Fruit fly (Drosophila melanogaster) whole organism, embryonic: ENCODE data around the gene CG4461.

Experiments
- CG10543 ChIP-seq: fragments of 200-800 bp; sonication (Bioruptor generic); optimal IDR thresholded peaks from 3 replicates; lab custom pipeline; 2017; ENCODE audit warnings: missing biosample characterization, mild to moderate bottlenecking, missing genetic modification characterization, moderate library complexity
- CG11247 ChIP-seq: fragments of 200-800 bp; sonication (Bioruptor generic); IDR thresholded peaks from 2 replicates; pipeline ENCODE4 v1.3.6; 2022; ENCODE audit warnings: missing biosample characterization, missing genetic modification characterization
- CG11723 ChIP-seq: fragments of 200-800 bp; sonication (Bioruptor generic); optimal IDR thresholded peaks from 2 replicates; lab custom pipeline; 2017; ENCODE audit warnings: missing biosample characterization, mild to moderate bottlenecking, missing genetic modification characterization
- CG12299 ChIP-seq: fragments of 200-800 bp; sonication (Bioruptor generic); optimal IDR thresholded peaks from 2 replicates; lab custom pipeline; 2018; ENCODE audit warnings: missing biosample characterization, mild to moderate bottlenecking, missing genetic modification characterization
- CG12769 ChIP-seq: fragments of 200-800 bp; sonication (Bioruptor generic); optimal IDR thresholded peaks from 2 replicates; lab custom pipeline; 2019; ENCODE audit warnings: missing biosample characterization, mild to moderate bottlenecking, missing genetic modification characterization, moderate library complexity
- CG13775 ChIP-seq: fragments of 200-800 bp; sonication (Bioruptor generic); optimal IDR thresholded peaks from 3 replicates; lab custom pipeline; 2017; ENCODE audit warnings: missing biosample characterization, mild to moderate bottlenecking, missing genetic modification characterization
- CG14965 ChIP-seq: fragments of 200-800 bp; sonication (Bioruptor generic); optimal IDR thresholded peaks from 2 replicates; lab custom pipeline; 2016; ENCODE audit warnings: missing biosample characterization, missing genetic modification characterization, borderline replicate concordance
- CG16815 ChIP-seq: fragments of 200-800 bp; sonication (Bioruptor generic); optimal IDR thresholded peaks from 3 replicates; lab custom pipeline; 2017; ENCODE audit warnings: missing biosample characterization, mild to moderate bottlenecking, missing genetic modification characterization
- CG17361 ChIP-seq: fragments of 200-800 bp; sonication (Bioruptor generic); IDR thresholded peaks from 3 replicates; pipeline ENCODE4 v1.3.6; 2022; ENCODE audit warnings: missing biosample characterization, missing genetic modification characterization
- CG17385 ChIP-seq: fragments of 200-800 bp; sonication (Bioruptor generic); optimal IDR thresholded peaks from 3 replicates; lab custom pipeline; 2018; ENCODE audit warnings: missing biosample characterization, mild to moderate bottlenecking, missing genetic modification characterization
- CG17829 ChIP-seq: fragments of 200-800 bp; optimal IDR thresholded peaks from 2 replicates; lab custom pipeline; 2019; ENCODE audit warnings: missing biosample characterization, mild to moderate bottlenecking, missing genetic modification characterization, moderate library complexity
- CG17912 ChIP-seq: fragments of 200-800 bp; sonication (Bioruptor generic); optimal IDR thresholded peaks from 2 replicates; lab custom pipeline; 2018; ENCODE audit warnings: missing biosample characterization, mild to moderate bottlenecking, missing genetic modification characterization
- CG18764 ChIP-seq: fragments of 200-800 bp; sonication (Bioruptor generic); optimal IDR thresholded peaks from 3 replicates; lab custom pipeline; 2016; ENCODE audit warnings: missing biosample characterization, missing genetic modification characterization
- CG2199 ChIP-seq: fragments of 200-800 bp; sonication (Bioruptor generic); IDR thresholded peaks from 3 replicates; pipeline ENCODE4 v1.3.6; 2022; ENCODE audit warnings: missing biosample characterization, missing genetic modification characterization
- CG2712 ChIP-seq: fragments of 200-800 bp; optimal IDR thresholded peaks from 3 replicates; lab custom pipeline; 2019; ENCODE audit warnings: missing biosample characterization, mild to moderate bottlenecking, missing genetic modification characterization, moderate library complexity
- CG33557 ChIP-seq: fragments of 200-800 bp; sonication (Bioruptor generic); optimal IDR thresholded peaks from 2 replicates; lab custom pipeline; 2019; ENCODE audit warnings: missing biosample characterization, mild to moderate bottlenecking, missing genetic modification characterization, moderate library complexity
- CG34224 ChIP-seq: fragments of 200-800 bp; sonication (Bioruptor generic); IDR thresholded peaks from 3 replicates; pipeline ENCODE4 v1.3.6; 2022; ENCODE audit warnings: missing biosample characterization, missing genetic modification characterization; ENCODE audit not compliant: partially characterized antibody
- CG3995 ChIP-seq: fragments of 200-800 bp; sonication (Bioruptor generic); optimal IDR thresholded peaks from 3 replicates; lab custom pipeline; 2016; ENCODE audit warnings: missing biosample characterization, missing genetic modification characterization
- CG6654 ChIP-seq: fragments of 200-800 bp; sonication (Bioruptor generic); optimal IDR thresholded peaks from 2 replicates; lab custom pipeline; 2017; ENCODE audit warnings: missing biosample characterization, mild to moderate bottlenecking, missing genetic modification characterization
- CHES-1-like ChIP-seq: fragments of 200-800 bp; sonication (Bioruptor generic); optimal IDR thresholded peaks from 2 replicates; lab custom pipeline; 2016; ENCODE audit warnings: missing biosample characterization, missing genetic modification characterization
- Chrac-16 ChIP-seq: fragments of 200-800 bp; sonication (Bioruptor generic); optimal IDR thresholded peaks from 3 replicates; lab custom pipeline; 2016; ENCODE audit warnings: missing biosample characterization, missing genetic modification characterization
- D19A ChIP-seq: fragments of 200-800 bp; optimal IDR thresholded peaks from 3 replicates; lab custom pipeline; 2019; ENCODE audit warnings: missing biosample characterization, mild to moderate bottlenecking, missing genetic modification characterization, moderate library complexity
- Dip3 ChIP-seq: fragments of 200-800 bp; sonication (Bioruptor generic); optimal IDR thresholded peaks from 3 replicates; lab custom pipeline; 2016; ENCODE audit warnings: missing biosample characterization, missing genetic modification characterization
- Dp ChIP-seq: fragments of 200-800 bp; sonication (Bioruptor generic); optimal IDR thresholded peaks from 2 replicates; lab custom pipeline; 2018; ENCODE audit warnings: missing biosample characterization, mild to moderate bottlenecking, missing genetic modification characterization, moderate library complexity
- Dref ChIP-seq: fragments of 200-800 bp; sonication (Bioruptor generic); IDR thresholded peaks from 2 replicates; pipeline ENCODE4 v1.3.6; 2022; ENCODE audit warnings: missing biosample characterization, missing genetic modification characterization
- ERR ChIP-seq: fragments of 200-800 bp; sonication (Bioruptor generic); optimal IDR thresholded peaks from 2 replicates; lab custom pipeline; 2016; ENCODE audit warnings: missing biosample characterization, missing genetic modification characterization
- Med ChIP-seq: fragments of 200-800 bp; sonication (Bioruptor generic); peaks from one replicate; lab custom pipeline; 2016; ENCODE audit warnings: missing biosample characterization, missing genetic modification characterization, mild to moderate bottlenecking, inconsistent platforms, moderate library complexity
- Nf-YC ChIP-seq: fragments of 200-800 bp; optimal IDR thresholded peaks from 3 replicates; lab custom pipeline; 2019; ENCODE audit warnings: missing biosample characterization, mild to moderate bottlenecking, missing genetic modification characterization, moderate library complexity
- Oaz ChIP-seq: fragments of 200-800 bp; sonication (Bioruptor generic); IDR thresholded peaks from 2 replicates; pipeline ENCODE4 v1.3.6; 2022; ENCODE audit warnings: missing biosample characterization, missing genetic modification characterization
- Pdp1 ChIP-seq, 2 experiments: fragments of 200-800 bp; sonication (Bioruptor generic); optimal IDR thresholded peaks; 3 replicates each; lab custom pipeline; 2016; ENCODE audit warnings: missing biosample characterization in 2 of 2, missing genetic modification characterization in 2 of 2, mild to moderate bottlenecking in 1 of 2, moderate library complexity in 1 of 2
- ab ChIP-seq: fragments of 200-800 bp; sonication (Bioruptor generic); optimal IDR thresholded peaks from 2 replicates; lab custom pipeline; 2016; ENCODE audit warnings: missing biosample characterization, missing genetic modification characterization
- ash1 ChIP-seq: fragments of 200-800 bp; sonication (Bioruptor generic); optimal IDR thresholded peaks from 2 replicates; lab custom pipeline; 2018; ENCODE audit warnings: missing biosample characterization, mild to moderate bottlenecking, missing genetic modification characterization
- bbx ChIP-seq: fragments of 200-800 bp; sonication (Bioruptor generic); IDR thresholded peaks from 2 replicates; pipeline ENCODE4 v1.3.6; 2022; ENCODE audit warnings: missing biosample characterization, missing genetic modification characterization; ENCODE audit not compliant: partially characterized antibody
- dmrt11E ChIP-seq: fragments of 200-800 bp; sonication (Bioruptor generic); optimal IDR thresholded peaks from 3 replicates; lab custom pipeline; 2018; ENCODE audit warnings: missing biosample characterization, mild to moderate bottlenecking, missing genetic modification characterization, moderate library complexity
- dmrt99B ChIP-seq: fragments of 200-800 bp; sonication (Bioruptor generic); optimal IDR thresholded peaks from 2 replicates; lab custom pipeline; 2018; ENCODE audit warnings: missing biosample characterization, mild to moderate bottlenecking, missing genetic modification characterization, moderate library complexity
- exex ChIP-seq: fragments of 200-800 bp; sonication (Bioruptor generic); optimal IDR thresholded peaks from 4 replicates; lab custom pipeline; 2018; ENCODE audit warnings: missing biosample characterization, mild to moderate bottlenecking, missing genetic modification characterization, moderate library complexity
- gce ChIP-seq: fragments of 200-800 bp; sonication (Bioruptor generic); IDR thresholded peaks from 3 replicates; pipeline ENCODE4 v1.3.6; 2022; ENCODE audit warnings: missing biosample characterization, missing genetic modification characterization
- gcm ChIP-seq: fragments of 200-800 bp; sonication (Bioruptor generic); optimal IDR thresholded peaks from 2 replicates; lab custom pipeline; 2019; ENCODE audit warnings: missing biosample characterization, mild to moderate bottlenecking, missing genetic modification characterization, moderate library complexity
- ham ChIP-seq: fragments of 200-800 bp; sonication (Bioruptor generic); IDR thresholded peaks from 2 replicates; pipeline ENCODE4 v1.3.6; 2022; ENCODE audit warnings: missing biosample characterization, missing genetic modification characterization
- kah ChIP-seq: fragments of 200-800 bp; sonication (Bioruptor generic); optimal IDR thresholded peaks from 2 replicates; lab custom pipeline; 2018; ENCODE audit warnings: missing biosample characterization, mild to moderate bottlenecking, missing genetic modification characterization
- klu ChIP-seq: fragments of 200-800 bp; sonication (Bioruptor generic); IDR thresholded peaks from 2 replicates; pipeline ENCODE4 v1.3.6; 2022; ENCODE audit warnings: missing biosample characterization, missing genetic modification characterization
- kni ChIP-seq: fragments of 200-800 bp; sonication (Bioruptor generic); optimal IDR thresholded peaks from 3 replicates; lab custom pipeline; 2017; ENCODE audit warnings: mild to moderate bottlenecking, missing biosample characterization, missing genetic modification reagents, missing genetic modification characterization
- knrl ChIP-seq: fragments of 200-800 bp; sonication (Bioruptor generic); IDR thresholded peaks from 3 replicates; pipeline ENCODE4 v1.3.6; 2022; ENCODE audit warnings: missing biosample characterization, missing genetic modification characterization; ENCODE audit not compliant: partially characterized antibody
- phol ChIP-seq: fragments of 200-800 bp; sonication (Bioruptor generic); optimal IDR thresholded peaks from 3 replicates; lab custom pipeline; 2018; ENCODE audit warnings: missing biosample characterization, mild to moderate bottlenecking, missing genetic modification characterization, moderate library complexity
- sim ChIP-seq: fragments of 200-800 bp; sonication (Bioruptor generic); IDR thresholded peaks from 2 replicates; pipeline ENCODE4 v1.3.6; 2022; ENCODE audit warnings: missing biosample characterization, missing genetic modification characterization
- sna ChIP-seq: fragments of 200-800 bp; sonication (Bioruptor generic); IDR thresholded peaks from 2 replicates; pipeline ENCODE4 v1.3.6; 2022; ENCODE audit warnings: missing biosample characterization, missing genetic modification characterization; ENCODE audit not compliant: partially characterized antibody
- tap ChIP-seq: fragments of 200-800 bp; optimal IDR thresholded peaks from 3 replicates; lab custom pipeline; 2019; ENCODE audit warnings: missing biosample characterization, mild to moderate bottlenecking, missing genetic modification characterization, moderate library complexity
- toy ChIP-seq: fragments of 200-800 bp; sonication (Bioruptor generic); IDR thresholded peaks from 2 replicates; pipeline ENCODE4 v1.3.6; 2022; ENCODE audit warnings: missing biosample characterization, missing genetic modification characterization
- trh ChIP-seq: fragments of 200-800 bp; sonication (Bioruptor generic); optimal IDR thresholded peaks from 2 replicates; lab custom pipeline; 2016; ENCODE audit warnings: missing biosample characterization, missing genetic modification characterization
- tx ChIP-seq: fragments of 200-800 bp; sonication (Bioruptor generic); optimal IDR thresholded peaks from 2 replicates; lab custom pipeline; 2016; ENCODE audit warnings: missing biosample characterization, missing genetic modification characterization

Gene CG4461

DNA sequence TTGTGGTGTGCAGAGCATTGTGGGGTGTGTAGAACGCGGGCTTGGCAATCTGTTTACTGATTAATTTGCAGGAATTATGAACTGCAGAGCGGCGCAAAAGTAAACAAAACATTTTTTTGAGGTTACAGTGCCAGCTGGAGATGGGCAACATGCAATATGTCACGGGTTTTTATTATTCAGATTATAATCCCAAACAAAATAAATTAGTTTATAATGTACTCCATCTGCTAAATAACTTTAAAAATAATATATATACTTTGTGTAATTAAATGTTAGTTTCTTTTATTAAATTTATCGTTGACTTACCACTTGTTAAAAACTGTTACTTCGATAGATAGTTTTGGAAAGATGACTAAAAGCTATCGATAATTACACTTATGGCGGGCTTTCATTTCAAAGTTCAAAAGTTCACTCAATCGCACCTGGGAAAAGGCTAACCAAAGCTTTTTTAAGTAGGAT lies 4.3 kb upstream of the CG4461 start, which contains the start of gene Fdx1 (continued):
- TF ChIP-seq tx (GFP tag; lab: Kevin White, UChicago) (no peak), CG2712 (tag; lab: Kevin White, UChicago) (peak; percentile 45), CG13775 (GFP tag; lab: Kevin White, UChicago) (peak; percentile 27), Dip3 (GFP tag; lab: Kevin White, UChicago) (no peak), CG34224 (GFP tag; lab: Robert Waterston, UW) (peak; percentile 47; the same call in 2 of the 3 replicates), kni (GFP tag; lab: Kevin White, UChicago) (no peak), Nf-YC (tag; lab: Kevin White, UChicago) (peak; percentile 52), Med (GFP tag; lab: Kevin White, UChicago) (peak; percentile 66), ab (GFP tag; lab: Kevin White, UChicago) (no peak), CG12299 (peak; percentile 7), gcm (GFP tag; lab: Kevin White, UChicago) (peak; percentile 22), ash1 (no peak), ERR (GFP tag; lab: Kevin White, UChicago) (no peak), CG11723 (GFP tag; lab: Kevin White, UChicago) (no peak), toy (GFP tag; lab: Robert Waterston, UW) (no peak), CG14965 (GFP tag; lab: Kevin White, UChicago) (no peak), gce (GFP tag; lab: Robert Waterston, UW) (0 out of 3 replicates have a peak, but pooled peaks have one; percentile 51), Dref (peak; percentile 66), Oaz (GFP tag; lab: Robert Waterston, UW) (0 out of 2 replicates have a peak, but pooled peaks have one; percentile 13), CG2199 (GFP tag; lab: Robert Waterston, UW) (no peak), D19A (tag; lab: Kevin White, UChicago) (no peak), CHES-1-like (GFP tag; lab: Kevin White, UChicago) (no peak), CG3995 (GFP tag; lab: Kevin White, UChicago) (peak; percentile 97), CG12769 (tag; lab: Kevin White, UChicago) (no peak), phol (tag; lab: Kevin White, UChicago) (peak; percentile 36), dmrt11E (tag; lab: Kevin White, UChicago) (no peak), CG18764 (GFP tag; lab: Kevin White, UChicago) (peak; percentile 21), CG33557 (GFP tag; lab: Kevin White, UChicago) (peak; percentile 20), trh (GFP tag; lab: Kevin White, UChicago) (no peak), CG16815 (GFP tag; lab: Kevin White, UChicago) (no peak), CG17912 (GFP tag; lab: Kevin White, UChicago) (no peak), knrl (GFP tag; lab: Robert Waterston, UW) (peak; percentile 53; the same call in 2 of the 3 replicates), CG6654 (no peak), CG17361 (GFP tag; lab: Robert Waterston, UW) (0 out of 3 replicates have a peak, but pooled peaks have one; percentile 48), bbx (GFP tag; lab: Robert Waterston, UW) (peak; percentile 48; the same call in 1 of the 2 replicates), sna (GFP tag; lab: Robert Waterston, UW) (peak; percentile 77), Dp (GFP tag; lab: Kevin White, UChicago) (peak; percentile 85), Pdp1 (GFP tag; optimal IDR thresholded peaks at IDR 0.05; lab: Kevin White, UChicago) (peak in 1 of 2 experiments; percentile 59), Chrac-16 (GFP tag; lab: Kevin White, UChicago) (peak; percentile 23), CG10543 (GFP tag; lab: Kevin White, UChicago) (peak; percentile 40), sim (GFP tag; lab: Robert Waterston, UW) (no peak), CG17385 (GFP tag; lab: Kevin White, UChicago) (peak; percentile 28), exex (tag; lab: Kevin White, UChicago) (peak; percentile 32), CG17829 (tag; lab: Kevin White, UChicago) (peak; percentile 21), kah (GFP tag; lab: Kevin White, UChicago) (no peak), tap (tag; lab: Kevin White, UChicago) (no peak), ham (GFP tag; lab: Robert Waterston, UW) (no peak), CG11247 (GFP tag; lab: Robert Waterston, UW) (0 out of 2 replicates have a peak, but pooled peaks have one; percentile 27), dmrt99B (no peak), klu (GFP tag; lab: Robert Waterston, UW) (no peak)
